Worm (Caenorhabditis elegans): ENCODE results near the gene taf-11.3.

Gene taf-11.3

ce11 chrIII:10460427-10461163, 44.5 kb downstream of the taf-11.3 start, which contains the start of gene ecps-1 (continued):
- TF ChIP-seq nhr-77 (tag; optimal IDR thresholded peaks at IDR 0.05), result peak; percentile 79
- peak; percentile 89 for TF ChIP-seq nhr-19 (GFP tag; conservative IDR thresholded peaks at IDR 0.05)
- TF ChIP-seq nhr-84 (tag; optimal IDR thresholded peaks at IDR 0.05), result no peak
- peak; percentile 82 for TF ChIP-seq mab-9 (GFP tag; IDR thresholded peaks at IDR 0.05)
- TF ChIP-seq egl-13 (tag; optimal IDR thresholded peaks at IDR 0.05), result peak; percentile 81
- no peak for TF ChIP-seq aha-1 (tag; optimal IDR thresholded peaks at IDR 0.05)
- peak; percentile 76 for TF ChIP-seq ceh-8 (GFP tag; optimal IDR thresholded peaks at IDR 0.05)
- no peak for TF ChIP-seq unc-30 (tag; optimal IDR thresholded peaks at IDR 0.05)
- peak; percentile 93 for TF ChIP-seq pax-3 (tag; optimal IDR thresholded peaks at IDR 0.05)
- no peak for TF ChIP-seq pag-3 (tag; optimal IDR thresholded peaks at IDR 0.05; ENCODE audit: borderline replicate concordance, insufficient read depth)
- TF ChIP-seq elt-2 (tag; optimal IDR thresholded peaks at IDR 0.05), result peak; percentile 61
- peak; percentile 98 for TF ChIP-seq skn-1 (tag; optimal IDR thresholded peaks at IDR 0.05)
- TF ChIP-seq fos-1 (tag; optimal IDR thresholded peaks at IDR 0.05), result peak; percentile 88
- TF ChIP-seq grh-1 (GFP tag; IDR thresholded peaks at IDR 0.05), result peak; percentile 61; the same call in 1 of the 2 replicates
- peak; percentile 91 for TF ChIP-seq ceh-63 (GFP tag; optimal IDR thresholded peaks at IDR 0.05)
- no peak for TF ChIP-seq C34B4.2 (tag; optimal IDR thresholded peaks at IDR 0.05)
- peak; percentile 92 for TF ChIP-seq tbx-2 (tag; optimal IDR thresholded peaks at IDR 0.05)
- TF ChIP-seq egl-27 (tag; optimal IDR thresholded peaks at IDR 0.05), result peak in 1 of 2 experiments; percentile 22
- TF ChIP-seq zip-4 (GFP tag; optimal IDR thresholded peaks at IDR 0.05), result peak; percentile 70
- peak; percentile 72 to 84 (median 83) for TF ChIP-seq dpl-1 (GFP tag; optimal IDR thresholded peaks at IDR 0.05)
- TF ChIP-seq sup-37 (GFP tag; optimal IDR thresholded peaks at IDR 0.05), result peak; percentile 50
- TF ChIP-seq nhr-12 (tag; optimal IDR thresholded peaks at IDR 0.05), result no peak
- peak; percentile 51 for TF ChIP-seq ztf-4 (tag; optimal IDR thresholded peaks at IDR 0.05)
- TF ChIP-seq lin-15B (tag; optimal IDR thresholded peaks at IDR 0.05), result peak; percentile 93
- peak; percentile 83 for TF ChIP-seq lin-39 (tag; optimal IDR thresholded peaks at IDR 0.05)
- peak; percentile 87 for TF ChIP-seq unc-86 (tag; optimal IDR thresholded peaks at IDR 0.05)
- TF ChIP-seq dsc-1 (tag; optimal IDR thresholded peaks at IDR 0.05), result peak; percentile 80
- TF ChIP-seq efl-3 (GFP tag; optimal IDR thresholded peaks at IDR 0.05), result no peak
- TF ChIP-seq nhr-20 (tag; optimal IDR thresholded peaks at IDR 0.05), result peak; percentile 92
- peak; percentile 1 for TF ChIP-seq vab-15 (tag; optimal IDR thresholded peaks at IDR 0.05)
- peak in 2 of 6 experiments; percentile 72 to 93 for TF ChIP-seq elt-3 (tag; optimal IDR thresholded peaks at IDR 0.05)
- no peak for TF ChIP-seq hlh-17 (GFP tag; optimal IDR thresholded peaks at IDR 0.05; ENCODE audit: borderline replicate concordance)
